Worm (Caenorhabditis elegans): ENCODE measurements around the gene gst-36.

- TF ChIP-seq nhr-90 (tag; optimal IDR thresholded peaks at IDR 0.05; ENCODE audit: poor library complexity) (no peak), ztf-11 (tag; optimal IDR thresholded peaks at IDR 0.05) (no peak), unc-62 (GFP tag; optimal IDR thresholded peaks at IDR 0.05) (no peak), ets-5 (GFP tag; IDR thresholded peaks at IDR 0.05) (no peak), lsy-2 (tag; optimal IDR thresholded peaks at IDR 0.05) (no peak), nhr-77 (tag; optimal IDR thresholded peaks at IDR 0.05) (no peak), dpl-1 (GFP tag; optimal IDR thresholded peaks at IDR 0.05) (no peak), egl-27 (tag; optimal IDR thresholded peaks at IDR 0.05) (no peak), fkh-10 (GFP tag; optimal IDR thresholded peaks at IDR 0.05) (no peak), snpc-4 (tag; optimal IDR thresholded peaks at IDR 0.05) (no peak), ama-1 (optimal IDR thresholded peaks at IDR 0.05) (no peak), jun-1 (tag; optimal IDR thresholded peaks at IDR 0.05) (no peak), lin-39 (tag; optimal IDR thresholded peaks at IDR 0.05) (no peak)
Observed at ce11 chrX:9862916-9863624, at the start of gene gst-36, which contains the start of gene R07B1.5.

Data from whole organism, L1 larva.